Worm (Caenorhabditis elegans) whole organism, late embryonic: Measurements from ENCODE around the gene zip-2.

Experiments
- ahr-1 ChIP-seq: sonication (generic microtip); optimal IDR thresholded peaks from 2 replicates; lab custom pipeline; 2016; ENCODE audit warnings: missing genetic modification characterization, missing compliant biosample characterization
- ama-1 ChIP-seq: fragments of 150-350 bp; optimal IDR thresholded peaks from 2 replicates; lab custom pipeline; 2014
- ceh-22 ChIP-seq: sonication (generic microtip); optimal IDR thresholded peaks from 2 replicates; lab custom pipeline; 2017; ENCODE audit warnings: missing biosample characterization, missing genetic modification characterization
- elt-2 ChIP-seq: sonication (generic microtip); optimal IDR thresholded peaks from 2 replicates; lab custom pipeline; 2016; ENCODE audit warnings: missing genetic modification reagents, missing genetic modification characterization, missing compliant biosample characterization
- ets-4 ChIP-seq: sonication (generic microtip); optimal IDR thresholded peaks from 2 replicates; lab custom pipeline; 2016; ENCODE audit warnings: missing genetic modification characterization, missing compliant biosample characterization
- fkh-10 ChIP-seq: fragments of 150-350 bp; optimal IDR thresholded peaks from 2 replicates; lab custom pipeline; 2014; ENCODE audit warnings: missing biosample characterization, missing genetic modification reagents, missing genetic modification characterization
- gmeb-2 ChIP-seq: sonication (generic microtip); optimal IDR thresholded peaks from 2 replicates; lab custom pipeline; 2016; ENCODE audit warnings: missing genetic modification characterization, inconsistent platforms, missing compliant biosample characterization
- hlh-30 ChIP-seq: sonication (generic microtip); optimal IDR thresholded peaks from 2 replicates; lab custom pipeline; 2017; ENCODE audit warnings: antibody characterized with exemption, missing genetic modification characterization, missing compliant biosample characterization; ENCODE audit not compliant: insufficient read depth
- lin-11 ChIP-seq: fragments of 200-800 bp; sonication (Bioruptor generic); optimal IDR thresholded peaks from 2 replicates; lab custom pipeline; 2018; ENCODE audit warnings: mild to moderate bottlenecking, missing genetic modification characterization, missing compliant biosample characterization
- pha-4 ChIP-seq: fragments of 150-350 bp; optimal IDR thresholded peaks from 2 replicates; lab custom pipeline; 2018; ENCODE audit warnings: missing biosample characterization, missing genetic modification reagents, missing genetic modification characterization
- ttx-3 ChIP-seq: sonication (generic microtip); optimal IDR thresholded peaks from 2 replicates; lab custom pipeline; 2016; ENCODE audit warnings: missing genetic modification reagents, missing genetic modification characterization, missing compliant biosample characterization
- unc-42 ChIP-seq: sonication (generic microtip); optimal IDR thresholded peaks from 2 replicates; lab custom pipeline; 2016; ENCODE audit warnings: missing genotype, missing genetic modification characterization, missing compliant biosample characterization

DNA sequence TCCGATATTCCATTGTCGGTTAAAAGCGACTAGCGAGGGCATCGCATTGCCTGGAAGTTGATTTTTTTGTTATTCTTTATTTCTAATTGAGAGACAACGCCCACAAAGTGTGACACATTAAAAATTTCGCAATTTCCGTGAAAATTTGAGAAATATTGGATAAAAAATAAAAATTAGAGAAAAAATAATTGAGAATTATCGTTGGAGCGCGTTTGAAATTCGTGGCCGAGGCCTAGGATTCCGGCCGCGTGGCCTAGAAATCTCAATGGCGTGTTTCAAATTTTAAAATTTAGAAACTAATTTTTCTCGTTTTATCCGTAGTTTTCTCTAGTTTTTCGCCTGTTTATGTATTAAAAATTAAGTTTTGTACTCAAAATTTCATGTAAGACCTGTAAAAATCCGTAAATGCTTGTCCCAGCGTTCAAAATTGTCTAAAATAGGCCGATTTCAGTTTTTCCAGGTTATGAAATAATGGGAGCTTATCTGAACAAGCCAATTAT lies 49.5 kb upstream of the zip-2 start, which contains the start of the genes dagl-2 and ppm-1.G:
- no peak for TF ChIP-seq gmeb-2 (tag; lab: Kevin White, UChicago)
- no peak for TF ChIP-seq lin-11 (tag; lab: Kevin White, UChicago)
- TF ChIP-seq ahr-1 = no peak
- no peak for TF ChIP-seq hlh-30 (tag; lab: Kevin White, UChicago)
- peak; percentile 71 for TF ChIP-seq elt-2
- TF ChIP-seq ceh-22 (tag; lab: Kevin White, UChicago) = no peak
- TF ChIP-seq fkh-10 = no peak
- peak; percentile 94 for TF ChIP-seq unc-42 (tag; lab: Kevin White, UChicago)
- TF ChIP-seq ama-1 = no peak
- TF ChIP-seq ttx-3 (tag; lab: Kevin White, UChicago) = no peak
- TF ChIP-seq ets-4 (tag; lab: Kevin White, UChicago) = peak; percentile 63
- TF ChIP-seq pha-4 (tag; lab: Kevin White, UChicago) = no peak
